Worm (Caenorhabditis elegans): ENCODE results near the gene btf-1.

Gene btf-1

DNA sequence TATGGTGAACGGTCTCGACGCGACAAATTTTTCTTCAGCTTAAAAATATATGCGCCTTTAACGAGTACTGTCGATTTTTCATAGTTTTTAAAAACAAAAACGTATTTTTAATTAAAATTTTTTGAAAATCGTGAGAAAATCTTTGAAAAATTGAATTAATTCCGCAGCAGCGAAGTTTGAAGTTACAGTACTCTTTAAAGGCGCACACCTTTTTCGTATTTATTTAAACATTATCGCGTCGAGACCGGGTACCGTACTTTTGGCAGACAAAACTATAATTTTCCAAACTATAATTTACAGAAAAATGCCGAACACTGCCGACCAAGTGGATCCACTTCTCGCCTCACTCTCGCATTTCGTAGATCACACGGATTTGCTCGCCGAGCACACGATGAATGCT, 15.8 kb downstream of the btf-1 start, which contains the start of gene F15D4.2:
Gene F15D4.2 (plus strand): TSS at position 301 of the 400 bp plus-strand sequence.
- TF ChIP-seq aly-1 (tag; optimal IDR thresholded peaks at IDR 0.05) (no peak), ceh-36 (tag; optimal IDR thresholded peaks at IDR 0.05) (no peak), flt-1 (GFP tag; IDR thresholded peaks at IDR 0.05) (no peak), hmg-4 (GFP tag; optimal IDR thresholded peaks at IDR 0.05) (no peak), hmbx-1 (tag; optimal IDR thresholded peaks at IDR 0.05) (no peak), sea-1 (GFP tag; conservative IDR thresholded peaks at IDR 0.05) (no peak), ceh-13 (GFP tag; optimal IDR thresholded peaks at IDR 0.05) (no peak), tbx-11 (GFP tag; IDR thresholded peaks at IDR 0.05) (no peak), scrt-1 (GFP tag; IDR thresholded peaks at IDR 0.05) (no peak), tra-4 (tag; optimal IDR thresholded peaks at IDR 0.05) (no peak), tbx-37 (GFP tag; conservative IDR thresholded peaks at IDR 0.05) (no peak), hnd-1 (tag; optimal IDR thresholded peaks at IDR 0.05) (no peak), B0310.2 (tag; optimal IDR thresholded peaks at IDR 0.05) (no peak), pes-1 (GFP tag; IDR thresholded peaks at IDR 0.05) (no peak), ama-1 (optimal IDR thresholded peaks at IDR 0.05) (no peak), F13C5.2 (tag; optimal IDR thresholded peaks at IDR 0.05) (no peak), ets-7 (tag; optimal IDR thresholded peaks at IDR 0.05) (no peak)

DNA sequence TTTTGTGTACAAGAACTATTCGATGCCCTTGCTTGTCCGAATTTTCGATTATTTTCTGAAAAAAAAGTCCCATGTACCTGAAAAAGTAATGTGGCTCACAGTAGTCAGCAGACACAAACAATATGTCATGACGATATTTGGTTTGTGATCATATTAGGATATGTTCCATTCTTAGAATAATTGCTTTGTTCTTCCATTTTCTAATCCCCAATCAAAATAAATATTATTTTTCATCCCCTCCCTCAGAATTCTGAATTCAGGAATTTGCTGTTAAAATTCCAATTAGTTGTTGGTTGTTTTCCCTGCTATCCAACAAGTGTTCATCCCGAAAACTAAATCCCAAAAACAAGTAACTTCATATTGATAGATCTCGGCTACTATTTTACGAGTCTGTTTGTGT, 19.4 kb downstream of the btf-1 start:
- TF ChIP-seq hnd-1 (tag; optimal IDR thresholded peaks at IDR 0.05) = no peak
- no peak for TF ChIP-seq ama-1 (optimal IDR thresholded peaks at IDR 0.05)
- TF ChIP-seq hmbx-1 (tag; optimal IDR thresholded peaks at IDR 0.05) = no peak
- no peak for TF ChIP-seq hmg-4 (GFP tag; optimal IDR thresholded peaks at IDR 0.05)
- no peak for TF ChIP-seq F13C5.2 (tag; optimal IDR thresholded peaks at IDR 0.05)
- TF ChIP-seq flt-1 (GFP tag; IDR thresholded peaks at IDR 0.05) = no peak
- no peak for TF ChIP-seq tbx-11 (GFP tag; IDR thresholded peaks at IDR 0.05)
- no peak for TF ChIP-seq pes-1 (GFP tag; IDR thresholded peaks at IDR 0.05)
- no peak for TF ChIP-seq tbx-37 (GFP tag; conservative IDR thresholded peaks at IDR 0.05)
- no peak for TF ChIP-seq B0310.2 (tag; optimal IDR thresholded peaks at IDR 0.05)
- no peak for TF ChIP-seq ceh-13 (GFP tag; optimal IDR thresholded peaks at IDR 0.05)
- no peak for TF ChIP-seq aly-1 (tag; optimal IDR thresholded peaks at IDR 0.05)
- no peak for TF ChIP-seq ceh-36 (tag; optimal IDR thresholded peaks at IDR 0.05)
- TF ChIP-seq ets-7 (tag; optimal IDR thresholded peaks at IDR 0.05) = no peak
- TF ChIP-seq sea-1 (GFP tag; conservative IDR thresholded peaks at IDR 0.05) = no peak
- no peak for TF ChIP-seq tra-4 (tag; optimal IDR thresholded peaks at IDR 0.05)
- no peak for TF ChIP-seq scrt-1 (GFP tag; IDR thresholded peaks at IDR 0.05)

DNA sequence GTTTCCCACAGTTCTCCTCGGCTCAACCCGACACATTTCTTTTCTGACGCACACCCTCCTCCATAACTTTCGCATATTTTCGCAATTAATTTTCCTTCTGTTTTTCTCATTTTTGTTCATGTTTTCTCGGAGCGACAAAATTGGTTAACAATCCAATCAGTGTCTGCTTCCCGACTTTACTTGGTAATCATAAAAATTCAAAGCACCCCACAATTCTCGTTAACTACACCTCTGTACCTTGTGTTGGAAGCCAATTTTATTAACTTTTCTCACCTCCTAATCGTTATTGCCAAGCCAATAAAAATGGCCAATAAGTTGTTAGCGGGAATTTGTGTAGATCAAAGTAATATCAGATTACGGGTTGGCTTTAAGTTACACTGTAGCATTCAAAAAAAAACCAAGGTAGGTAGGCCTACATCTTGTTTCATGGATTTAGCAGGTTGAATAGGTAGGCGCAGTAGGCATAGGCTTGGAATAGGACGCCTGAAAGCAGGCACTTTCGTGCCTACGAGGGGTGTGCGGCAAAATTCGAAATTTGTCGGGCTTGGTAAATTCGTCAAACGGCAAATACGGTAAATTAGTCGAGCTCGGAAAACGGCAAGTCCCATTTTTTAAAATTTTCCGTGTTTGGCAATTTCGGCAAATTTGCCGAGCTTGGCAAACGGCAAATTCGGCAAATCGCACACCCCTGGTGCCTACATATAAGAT, 30.7 kb downstream of the btf-1 start:
- TF ChIP-seq sea-1 (GFP tag; conservative IDR thresholded peaks at IDR 0.05) = no peak
- no peak for TF ChIP-seq ceh-13 (GFP tag; optimal IDR thresholded peaks at IDR 0.05)
- TF ChIP-seq ceh-36 (tag; optimal IDR thresholded peaks at IDR 0.05) = no peak
- no peak for TF ChIP-seq tbx-37 (GFP tag; conservative IDR thresholded peaks at IDR 0.05)
- no peak for TF ChIP-seq tbx-11 (GFP tag; IDR thresholded peaks at IDR 0.05)
- TF ChIP-seq flt-1 (GFP tag; IDR thresholded peaks at IDR 0.05) = no peak
- no peak for TF ChIP-seq F13C5.2 (tag; optimal IDR thresholded peaks at IDR 0.05)
- TF ChIP-seq aly-1 (tag; optimal IDR thresholded peaks at IDR 0.05) = no peak
- TF ChIP-seq scrt-1 (GFP tag; IDR thresholded peaks at IDR 0.05) = no peak
- TF ChIP-seq ets-7 (tag; optimal IDR thresholded peaks at IDR 0.05) = no peak
- no peak for TF ChIP-seq B0310.2 (tag; optimal IDR thresholded peaks at IDR 0.05)
- no peak for TF ChIP-seq hmg-4 (GFP tag; optimal IDR thresholded peaks at IDR 0.05)
- TF ChIP-seq hmbx-1 (tag; optimal IDR thresholded peaks at IDR 0.05) = no peak
- TF ChIP-seq tra-4 (tag; optimal IDR thresholded peaks at IDR 0.05) = no peak
- TF ChIP-seq hnd-1 (tag; optimal IDR thresholded peaks at IDR 0.05) = no peak
- no peak for TF ChIP-seq pes-1 (GFP tag; IDR thresholded peaks at IDR 0.05)
- TF ChIP-seq ama-1 (optimal IDR thresholded peaks at IDR 0.05) = no peak

DNA sequence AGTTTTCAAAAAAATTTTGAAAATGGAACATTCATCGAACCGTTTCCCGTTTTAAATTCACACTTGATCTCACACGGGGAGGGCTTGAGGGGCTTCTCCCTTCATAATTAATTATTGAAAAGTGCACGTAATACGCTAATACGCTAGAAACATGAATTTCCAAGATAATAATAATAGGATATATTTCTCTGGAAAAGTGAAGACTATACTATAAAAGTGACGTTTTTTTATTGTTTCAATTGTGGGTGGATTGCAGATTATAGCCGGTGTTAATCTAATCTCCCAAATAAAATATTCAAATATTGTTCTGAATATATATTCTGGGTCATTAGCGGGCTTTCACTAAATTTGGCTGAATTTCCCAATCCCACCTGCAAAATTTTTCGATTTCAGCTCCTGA, 33.7 kb downstream of the btf-1 start:
- TF ChIP-seq ets-7 (tag; optimal IDR thresholded peaks at IDR 0.05) = no peak
- no peak for TF ChIP-seq hmbx-1 (tag; optimal IDR thresholded peaks at IDR 0.05)
- TF ChIP-seq hnd-1 (tag; optimal IDR thresholded peaks at IDR 0.05) = no peak
- no peak for TF ChIP-seq aly-1 (tag; optimal IDR thresholded peaks at IDR 0.05)
- TF ChIP-seq tbx-11 (GFP tag; IDR thresholded peaks at IDR 0.05) = no peak
- no peak for TF ChIP-seq scrt-1 (GFP tag; IDR thresholded peaks at IDR 0.05)
- no peak for TF ChIP-seq tra-4 (tag; optimal IDR thresholded peaks at IDR 0.05)
- TF ChIP-seq F13C5.2 (tag; optimal IDR thresholded peaks at IDR 0.05) = no peak
- TF ChIP-seq pes-1 (GFP tag; IDR thresholded peaks at IDR 0.05) = no peak
- TF ChIP-seq flt-1 (GFP tag; IDR thresholded peaks at IDR 0.05) = no peak
- TF ChIP-seq tbx-37 (GFP tag; conservative IDR thresholded peaks at IDR 0.05) = no peak
- TF ChIP-seq sea-1 (GFP tag; conservative IDR thresholded peaks at IDR 0.05) = no peak
- TF ChIP-seq hmg-4 (GFP tag; optimal IDR thresholded peaks at IDR 0.05) = no peak
- no peak for TF ChIP-seq B0310.2 (tag; optimal IDR thresholded peaks at IDR 0.05)
- TF ChIP-seq ceh-36 (tag; optimal IDR thresholded peaks at IDR 0.05) = no peak
- TF ChIP-seq ama-1 (optimal IDR thresholded peaks at IDR 0.05) = no peak
- no peak for TF ChIP-seq ceh-13 (GFP tag; optimal IDR thresholded peaks at IDR 0.05)

DNA sequence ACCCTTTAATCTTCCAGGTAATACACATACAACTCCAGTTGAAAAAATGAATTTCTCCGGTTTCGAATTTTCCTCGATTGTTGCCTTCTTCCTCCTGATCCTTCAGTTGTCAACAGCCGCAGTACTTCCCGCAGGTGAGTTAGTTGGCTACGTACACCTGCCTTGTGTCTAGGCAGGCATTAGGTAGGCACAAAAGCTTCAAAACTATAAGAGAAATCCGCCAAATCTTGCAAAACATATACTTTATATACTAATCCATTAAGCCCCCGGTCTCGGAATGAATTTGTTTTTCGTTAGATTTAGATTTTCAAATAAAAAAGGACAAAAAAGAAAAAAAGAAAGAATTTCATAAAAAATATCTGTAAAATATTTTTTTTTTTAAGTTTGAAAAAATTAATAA, 35.3 kb downstream of the btf-1 start, which contains the start of gene flp-16:
Gene flp-16 (plus strand): TSS at position 18 of the 400 bp plus-strand sequence.
- TF ChIP-seq ets-7 (tag; optimal IDR thresholded peaks at IDR 0.05) (no peak), tbx-37 (GFP tag; conservative IDR thresholded peaks at IDR 0.05) (no peak), pes-1 (GFP tag; IDR thresholded peaks at IDR 0.05) (no peak), hnd-1 (tag; optimal IDR thresholded peaks at IDR 0.05) (no peak), tbx-11 (GFP tag; IDR thresholded peaks at IDR 0.05) (no peak), tra-4 (tag; optimal IDR thresholded peaks at IDR 0.05) (no peak), hmg-4 (GFP tag; optimal IDR thresholded peaks at IDR 0.05) (no peak), sea-1 (GFP tag; conservative IDR thresholded peaks at IDR 0.05) (no peak), hmbx-1 (tag; optimal IDR thresholded peaks at IDR 0.05) (no peak), ama-1 (optimal IDR thresholded peaks at IDR 0.05) (no peak), B0310.2 (tag; optimal IDR thresholded peaks at IDR 0.05) (no peak), scrt-1 (GFP tag; IDR thresholded peaks at IDR 0.05) (no peak), ceh-36 (tag; optimal IDR thresholded peaks at IDR 0.05) (no peak), F13C5.2 (tag; optimal IDR thresholded peaks at IDR 0.05) (no peak), flt-1 (GFP tag; IDR thresholded peaks at IDR 0.05) (no peak), ceh-13 (GFP tag; optimal IDR thresholded peaks at IDR 0.05) (no peak), aly-1 (tag; optimal IDR thresholded peaks at IDR 0.05) (no peak)

DNA sequence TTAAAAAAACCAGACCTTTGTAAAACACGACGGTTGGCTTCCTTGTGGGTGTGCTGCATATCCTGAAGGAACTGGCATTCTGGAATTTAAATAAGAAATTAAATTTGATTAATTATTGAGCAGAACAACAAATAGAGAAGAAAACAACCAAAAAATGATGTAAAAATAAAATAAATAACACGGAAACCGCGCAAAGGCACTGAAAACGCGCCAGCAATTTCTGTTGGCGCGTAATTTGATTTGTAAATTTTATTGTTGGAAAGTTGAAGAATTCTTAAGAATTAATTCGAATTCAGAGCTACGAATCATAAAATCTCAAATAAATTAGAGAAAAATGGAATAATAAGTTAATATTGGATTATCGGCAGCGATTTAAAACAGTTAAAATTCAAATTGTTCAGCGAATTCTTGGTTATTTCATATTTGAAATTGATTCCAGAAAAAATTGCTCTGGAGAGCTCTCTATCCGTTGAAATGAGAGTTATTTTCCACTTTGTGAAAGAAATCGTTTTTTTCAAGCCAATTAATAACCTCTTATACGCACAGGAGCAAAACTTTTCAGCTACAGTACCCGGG, 38.0 kb downstream of the btf-1 start, which contains the start of gene romo-1:
Gene romo-1 (minus strand): TSS at position 79 of the 576 bp plus-strand sequence.
- TF ChIP-seq ets-7 (tag; optimal IDR thresholded peaks at IDR 0.05) = no peak
- no peak for TF ChIP-seq hmg-4 (GFP tag; optimal IDR thresholded peaks at IDR 0.05)
- TF ChIP-seq sea-1 (GFP tag; conservative IDR thresholded peaks at IDR 0.05) = no peak
- TF ChIP-seq hmbx-1 (tag; optimal IDR thresholded peaks at IDR 0.05) = no peak
- no peak for TF ChIP-seq hnd-1 (tag; optimal IDR thresholded peaks at IDR 0.05)
- TF ChIP-seq tra-4 (tag; optimal IDR thresholded peaks at IDR 0.05) = no peak
- no peak for TF ChIP-seq B0310.2 (tag; optimal IDR thresholded peaks at IDR 0.05)
- TF ChIP-seq ceh-36 (tag; optimal IDR thresholded peaks at IDR 0.05) = no peak
- no peak for TF ChIP-seq tbx-11 (GFP tag; IDR thresholded peaks at IDR 0.05)
- no peak for TF ChIP-seq ama-1 (optimal IDR thresholded peaks at IDR 0.05)
- TF ChIP-seq F13C5.2 (tag; optimal IDR thresholded peaks at IDR 0.05) = no peak
- no peak for TF ChIP-seq scrt-1 (GFP tag; IDR thresholded peaks at IDR 0.05)

Data from whole organism, early embryonic.